In the genomic region with DNA sequence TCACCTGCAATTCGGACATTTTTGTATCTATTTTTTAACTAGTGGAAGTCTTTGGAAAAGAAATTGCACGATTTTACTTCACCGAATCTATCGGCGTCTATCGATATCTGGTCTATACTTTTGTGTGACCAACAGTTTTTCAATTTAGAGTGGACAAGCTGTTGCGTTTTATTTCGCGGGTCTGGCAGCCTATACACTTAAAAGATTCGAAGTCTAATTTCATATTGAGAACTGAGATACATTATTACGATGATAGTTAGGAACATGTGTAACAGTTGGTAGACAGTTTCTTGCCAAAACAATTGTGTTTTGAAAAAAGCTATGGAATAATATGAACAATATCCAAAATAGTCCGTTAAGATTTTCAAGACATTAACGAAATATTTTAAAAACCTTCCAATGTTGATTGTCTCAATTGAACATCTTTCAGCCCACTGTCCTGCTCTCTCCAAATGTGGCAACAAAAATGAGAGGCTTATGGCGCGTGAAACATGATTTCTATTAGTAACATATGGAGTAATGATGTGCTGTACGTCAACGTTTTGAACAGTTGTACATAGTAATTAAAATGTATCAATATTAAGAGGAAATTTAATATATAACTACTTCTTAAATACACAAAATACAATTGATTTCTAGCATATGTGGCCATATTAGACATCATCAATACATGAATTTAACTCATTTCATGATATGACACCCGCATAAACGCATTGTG, we compare ENCODE assay signal across 2 fruit fly cellular contexts.
TF ChIP-seq lines count a peak whose summit lies in the region.

A gene (minus strand): TSS at position 146 of the 718 bp plus-strand sequence.

TF ChIP-seq in whole organism, embryonic, 481 proteins besides CTCF, POLR2A, EP300 and RAD21 (continued from another document and continues in another):
- TF ChIP-seq mld (GFP tag; IDR thresholded peaks at IDR 0.05; lab: Robert Waterston, UW; ENCODE audit: partially characterized antibody) = peak; percentile 81; the same call in 2 of the 3 replicates
- peak; percentile 97 for TF ChIP-seq CG13775 (GFP tag; optimal IDR thresholded peaks at IDR 0.05; lab: Kevin White, UChicago)
- peak; percentile 94 for TF ChIP-seq CG1647 (GFP tag; optimal IDR thresholded peaks at IDR 0.05; lab: Kevin White, UChicago)
- peak; percentile 92 for TF ChIP-seq Bdp1 (GFP tag; optimal IDR thresholded peaks at IDR 0.05; lab: Kevin White, UChicago)
- TF ChIP-seq slbo (GFP tag; IDR thresholded peaks at IDR 0.05; lab: Robert Waterston, UW) = peak; percentile 94
- TF ChIP-seq scrt (GFP tag; optimal IDR thresholded peaks at IDR 0.05; lab: Kevin White, UChicago) = peak; percentile 98
- TF ChIP-seq sisA (GFP tag; IDR thresholded peaks at IDR 0.05; lab: Robert Waterston, UW) = peak; percentile 90
- peak; percentile 93 for TF ChIP-seq CG34422 (GFP tag; IDR thresholded peaks at IDR 0.05; lab: Robert Waterston, UW)
- TF ChIP-seq CoRest (tag; optimal IDR thresholded peaks at IDR 0.05; lab: Kevin White, UChicago) = peak; percentile 97
- peak; percentile 93 for TF ChIP-seq kah (GFP tag; optimal IDR thresholded peaks at IDR 0.05; lab: Kevin White, UChicago)
- TF ChIP-seq Ravus (GFP tag; IDR thresholded peaks at IDR 0.05; lab: Robert Waterston, UW) = peak; percentile 4; the same call in 1 of the 2 replicates
- peak; percentile 91 for TF ChIP-seq ac (GFP tag; optimal IDR thresholded peaks at IDR 0.05; lab: Kevin White, UChicago)
- peak; percentile 71 for TF ChIP-seq CG15073 (GFP tag; optimal IDR thresholded peaks at IDR 0.05; lab: Kevin White, UChicago)
- peak; percentile 97 for TF ChIP-seq zfh2 (GFP tag; optimal IDR thresholded peaks at IDR 0.05; lab: Kevin White, UChicago)
- peak; percentile 92 for TF ChIP-seq Bteb2 (GFP tag; optimal IDR thresholded peaks at IDR 0.05; lab: Kevin White, UChicago)
- TF ChIP-seq CG4404 (GFP tag; IDR thresholded peaks at IDR 0.05; lab: Robert Waterston, UW) = peak; percentile 80
- TF ChIP-seq ro (GFP tag; IDR thresholded peaks at IDR 0.05; lab: Robert Waterston, UW) = peak; percentile 77; the same call in 1 of the 2 replicates
- TF ChIP-seq Taf1 (GFP tag; IDR thresholded peaks at IDR 0.05; lab: Robert Waterston, UW) = peak; percentile 75
- peak; percentile 98 for TF ChIP-seq CG33557 (GFP tag; optimal IDR thresholded peaks at IDR 0.05; lab: Kevin White, UChicago)
- peak; percentile 90 for TF ChIP-seq ken (GFP tag; IDR thresholded peaks at IDR 0.05; lab: Robert Waterston, UW)
- peak; percentile 62 for TF ChIP-seq hbn (GFP tag; IDR thresholded peaks at IDR 0.05; lab: Robert Waterston, UW; ENCODE audit: partially characterized antibody)
- peak; percentile 82 for TF ChIP-seq CG2116 (GFP tag; optimal IDR thresholded peaks at IDR 0.05; lab: Kevin White, UChicago)
- peak; percentile 98 for TF ChIP-seq CG13894 (tag; optimal IDR thresholded peaks at IDR 0.05; lab: Kevin White, UChicago)
- peak; percentile 83 for TF ChIP-seq E2f1 (GFP tag; IDR thresholded peaks at IDR 0.05; lab: Robert Waterston, UW)
- peak; percentile 91 for TF ChIP-seq Atf-2 (GFP tag; optimal IDR thresholded peaks at IDR 0.05; lab: Kevin White, UChicago)
- TF ChIP-seq sim (GFP tag; IDR thresholded peaks at IDR 0.05; lab: Robert Waterston, UW) = peak; percentile 68
- TF ChIP-seq CG12155 (GFP tag; optimal IDR thresholded peaks at IDR 0.05; lab: Kevin White, UChicago) = peak; percentile 93
- peak; percentile 96 for TF ChIP-seq phol (tag; optimal IDR thresholded peaks at IDR 0.05; lab: Kevin White, UChicago)
- TF ChIP-seq nom (GFP tag; optimal IDR thresholded peaks at IDR 0.05; lab: Kevin White, UChicago) = peak; percentile 97
- peak; percentile 96 for TF ChIP-seq CG15696 (tag; optimal IDR thresholded peaks at IDR 0.05; lab: Kevin White, UChicago)
- peak; percentile 97 for TF ChIP-seq pho (GFP tag; optimal IDR thresholded peaks at IDR 0.05; lab: Kevin White, UChicago)
- TF ChIP-seq da (GFP tag; optimal IDR thresholded peaks at IDR 0.05; lab: Kevin White, UChicago) = peak; percentile 81
- TF ChIP-seq CG18262 (tag; optimal IDR thresholded peaks at IDR 0.05; lab: Kevin White, UChicago) = peak; percentile 99
- TF ChIP-seq CG17912 (GFP tag; optimal IDR thresholded peaks at IDR 0.05; lab: Kevin White, UChicago) = peak; percentile 89
- TF ChIP-seq salm (tag; optimal IDR thresholded peaks at IDR 0.05; lab: Kevin White, UChicago) = peak; percentile 97
- peak; percentile 91 for TF ChIP-seq chm (GFP tag; IDR thresholded peaks at IDR 0.05; lab: Robert Waterston, UW)
- peak; percentile 90 for TF ChIP-seq Aef1 (GFP tag; IDR thresholded peaks at IDR 0.05; lab: Robert Waterston, UW)
- peak; percentile 40 for TF ChIP-seq ash1 (GFP tag; optimal IDR thresholded peaks at IDR 0.05; lab: Kevin White, UChicago)
- peak; percentile 94 for TF ChIP-seq Atf3 (GFP tag; optimal IDR thresholded peaks at IDR 0.05; lab: Kevin White, UChicago)
- TF ChIP-seq CG8359 (GFP tag; optimal IDR thresholded peaks at IDR 0.05; lab: Kevin White, UChicago; ENCODE audit: borderline replicate concordance) = peak; percentile 89
- peak; percentile 94 for TF ChIP-seq gro (GFP tag; optimal IDR thresholded peaks at IDR 0.05; lab: Kevin White, UChicago)
- TF ChIP-seq peb (GFP tag; IDR thresholded peaks at IDR 0.05; lab: Robert Waterston, UW) = peak; percentile 58; the same call in 1 of the 2 replicates
- peak; percentile 64 for TF ChIP-seq inv (GFP tag; IDR thresholded peaks at IDR 0.05; lab: Robert Waterston, UW; ENCODE audit: partially characterized antibody)
- TF ChIP-seq Sry-δ (GFP tag; optimal IDR thresholded peaks at IDR 0.05; lab: Kevin White, UChicago) = peak; percentile 89
- TF ChIP-seq croc (GFP tag; conservative IDR thresholded peaks at IDR 0.05; lab: Robert Waterston, UW) = peak; percentile 78
- peak; percentile 93 for TF ChIP-seq CG32767 (GFP tag; IDR thresholded peaks at IDR 0.05; lab: Robert Waterston, UW)
- peak; percentile 64 for TF ChIP-seq psq (GFP tag; optimal IDR thresholded peaks at IDR 0.05; lab: Kevin White, UChicago)
- TF ChIP-seq grn (GFP tag; optimal IDR thresholded peaks at IDR 0.05; lab: Kevin White, UChicago) = peak; percentile 67
- TF ChIP-seq CG17361 (GFP tag; IDR thresholded peaks at IDR 0.05; lab: Robert Waterston, UW) = peak; percentile 96
- TF ChIP-seq Drgx (GFP tag; IDR thresholded peaks at IDR 0.05; lab: Robert Waterston, UW) = peak; percentile 90
- TF ChIP-seq bowl (GFP tag; IDR thresholded peaks at IDR 0.05; lab: Robert Waterston, UW) = peak; percentile 70
- TF ChIP-seq CG12942 (GFP tag; optimal IDR thresholded peaks at IDR 0.05; lab: Kevin White, UChicago) = peak; percentile 82
- TF ChIP-seq exex (tag; optimal IDR thresholded peaks at IDR 0.05; lab: Kevin White, UChicago) = peak; percentile 92
- peak; percentile 95 for TF ChIP-seq oc (tag; optimal IDR thresholded peaks at IDR 0.05; lab: Kevin White, UChicago)
- peak; percentile 89 for TF ChIP-seq CG12236 (GFP tag; optimal IDR thresholded peaks at IDR 0.05; lab: Kevin White, UChicago)
- peak; percentile 98 for TF ChIP-seq gem (tag; optimal IDR thresholded peaks at IDR 0.05; lab: Kevin White, UChicago)
- peak; percentile 98 for TF ChIP-seq grau (tag; optimal IDR thresholded peaks at IDR 0.05; lab: Kevin White, UChicago)
- peak; percentile 99 for TF ChIP-seq tap (tag; optimal IDR thresholded peaks at IDR 0.05; lab: Kevin White, UChicago)
- TF ChIP-seq NC2α (GFP tag; optimal IDR thresholded peaks at IDR 0.05; lab: Kevin White, UChicago) = peak; percentile 87
- TF ChIP-seq CG11560 (tag; IDR thresholded peaks at IDR 0.05; lab: Robert Waterston, UW) = peak; percentile 80

TF ChIP-seq in whole organism, prepupa, 60 proteins besides CTCF, POLR2A, EP300 and RAD21 (continued from another document):
- TF ChIP-seq Eip93F (GFP tag; optimal IDR thresholded peaks at IDR 0.05; lab: Kevin White, UChicago) = peak; percentile 96
- TF ChIP-seq CG31627 (GFP tag; optimal IDR thresholded peaks at IDR 0.05; lab: Kevin White, UChicago) = peak; percentile 95
- peak; percentile 90 for TF ChIP-seq CG11294 (GFP tag; IDR thresholded peaks at IDR 0.05; lab: Robert Waterston, UW)
- peak; percentile 90 for TF ChIP-seq CG11762 (GFP tag; optimal IDR thresholded peaks at IDR 0.05; lab: Kevin White, UChicago; ENCODE audit: insufficient read depth)
- peak; percentile 93 for TF ChIP-seq cyc (GFP tag; optimal IDR thresholded peaks at IDR 0.05; lab: Kevin White, UChicago)
- TF ChIP-seq CG6808 (GFP tag; optimal IDR thresholded peaks at IDR 0.05; lab: Kevin White, UChicago) = peak; percentile 97
- TF ChIP-seq fd59A (GFP tag; optimal IDR thresholded peaks at IDR 0.05; lab: Kevin White, UChicago) = peak; percentile 94
- peak; percentile 97 for TF ChIP-seq CG3032 (tag; optimal IDR thresholded peaks at IDR 0.05; lab: Kevin White, UChicago)
- TF ChIP-seq Eip75B (GFP tag; optimal IDR thresholded peaks at IDR 0.05; lab: Kevin White, UChicago) = peak; percentile 92
- peak; percentile 85 for TF ChIP-seq fd85E (GFP tag; optimal IDR thresholded peaks at IDR 0.05; lab: Kevin White, UChicago)
- peak; percentile 94 for TF ChIP-seq OdsH (GFP tag; optimal IDR thresholded peaks at IDR 0.05; lab: Kevin White, UChicago)
- peak; percentile 97 for TF ChIP-seq CG16779 (tag; optimal IDR thresholded peaks at IDR 0.05; lab: Kevin White, UChicago)
